Worm (Caenorhabditis elegans): ENCODE data around the gene mtm-9.

The mtm-9 gene

ce11 chrV:3761829-3762228 is 18.5 kb downstream of the mtm-9 start:
- TF ChIP-seq fkh-3 (tag; optimal IDR thresholded peaks at IDR 0.05), result no peak
- TF ChIP-seq let-607 (tag; optimal IDR thresholded peaks at IDR 0.05), result no peak
- TF ChIP-seq tbp1 (GFP tag; optimal IDR thresholded peaks at IDR 0.05), result no peak
- no peak for TF ChIP-seq nfya-1 (tag; optimal IDR thresholded peaks at IDR 0.05; ENCODE audit: borderline replicate concordance, insufficient read depth)
- TF ChIP-seq Y56A3A.18 (GFP tag; IDR thresholded peaks at IDR 0.05), result no peak
- TF ChIP-seq nhr-27 (tag; optimal IDR thresholded peaks at IDR 0.05), result no peak
- TF ChIP-seq attf-3 (GFP tag; conservative IDR thresholded peaks at IDR 0.05), result no peak
- TF ChIP-seq Y95B8A.8 (GFP tag; IDR thresholded peaks at IDR 0.05), result no peak

- no peak for TF ChIP-seq Y56A3A.18 (GFP tag; IDR thresholded peaks at IDR 0.05)
- no peak for TF ChIP-seq snpc-4 (GFP tag; optimal IDR thresholded peaks at IDR 0.05)
- TF ChIP-seq snpc-4 (tag; optimal IDR thresholded peaks at IDR 0.05), result no peak
- TF ChIP-seq F33H1.4 (GFP tag; IDR thresholded peaks at IDR 0.05), result no peak
- no peak for TF ChIP-seq B0336.3 (GFP tag; IDR thresholded peaks at IDR 0.05)
- TF ChIP-seq zfh-2 (GFP tag; conservative IDR thresholded peaks at IDR 0.05), result no peak
- TF ChIP-seq hrde-1 (tag; optimal IDR thresholded peaks at IDR 0.05; ENCODE audit: borderline replicate concordance), result no peak
- no peak for TF ChIP-seq nhr-120 (GFP tag; IDR thresholded peaks at IDR 0.05)
- TF ChIP-seq ama-1 (optimal IDR thresholded peaks at IDR 0.05), result no peak
- TF ChIP-seq ama-1 (GFP tag; optimal IDR thresholded peaks at IDR 0.05), result no peak
- TF ChIP-seq lin-26 (GFP tag; IDR thresholded peaks at IDR 0.05), result no peak
- no peak for TF ChIP-seq attf-6 (GFP tag; IDR thresholded peaks at IDR 0.05)
- TF ChIP-seq K11D2.4 (GFP tag; IDR thresholded peaks at IDR 0.05), result no peak
- TF ChIP-seq F55B11.4 (tag; optimal IDR thresholded peaks at IDR 0.05; ENCODE audit: borderline replicate concordance, insufficient read depth), result no peak
Measured at ce11 chrV:3766904-3767303, 23.5 kb downstream of the mtm-9 start, which contains the start of gene Y39H10A.1. Y39H10A.1 (plus strand) TSS chrV:3767204.

ce11 chrV:3768270-3768669 is 24.9 kb downstream of the mtm-9 start, which contains the start of gene R08E5.4:
R08E5.4 (plus strand) TSS chrV:3768570.
- TF ChIP-seq somi-1 (GFP tag; optimal IDR thresholded peaks at IDR 0.05), result no peak
- no peak for TF ChIP-seq ztf-25 (GFP tag; IDR thresholded peaks at IDR 0.05)
- TF ChIP-seq sptf-2 (GFP tag; optimal IDR thresholded peaks at IDR 0.05), result no peak
- no peak for TF ChIP-seq cebp-1 (GFP tag; IDR thresholded peaks at IDR 0.05)
- no peak for TF ChIP-seq cebp-1 (tag; optimal IDR thresholded peaks at IDR 0.05)
- no peak for TF ChIP-seq ceh-79 (tag; optimal IDR thresholded peaks at IDR 0.05)
- no peak for TF ChIP-seq hrde-1 (tag; optimal IDR thresholded peaks at IDR 0.05; ENCODE audit: borderline replicate concordance)

ce11 chrV:3771437-3772256 is 28.3 kb downstream of the mtm-9 start, which contains the start of the genes R08E5.1 and rips-1:
R08E5.1 (minus strand) TSS chrV:3771518.
rips-1 (plus strand) TSS chrV:3772021.
- TF ChIP-seq cebp-1 (GFP tag; IDR thresholded peaks at IDR 0.05), result no peak
- TF ChIP-seq cebp-1 (tag; optimal IDR thresholded peaks at IDR 0.05), result no peak
- no peak for TF ChIP-seq ceh-91 (GFP tag; IDR thresholded peaks at IDR 0.05)
- no peak for TF ChIP-seq egl-18 (GFP tag; IDR thresholded peaks at IDR 0.05)
- TF ChIP-seq F33H1.4 (GFP tag; IDR thresholded peaks at IDR 0.05), result no peak
- no peak for TF ChIP-seq F10E7.11 (tag; optimal IDR thresholded peaks at IDR 0.05)
- TF ChIP-seq somi-1 (GFP tag; optimal IDR thresholded peaks at IDR 0.05), result no peak
- TF ChIP-seq rec-8 (tag; optimal IDR thresholded peaks at IDR 0.05), result no peak
- no peak for TF ChIP-seq attf-5 (GFP tag; optimal IDR thresholded peaks at IDR 0.05)
- no peak for TF ChIP-seq tbx-9 (tag; optimal IDR thresholded peaks at IDR 0.05; ENCODE audit: borderline replicate concordance)
- TF ChIP-seq B0261.1 (tag; optimal IDR thresholded peaks at IDR 0.05), result no peak
- TF ChIP-seq chd-7 (tag; optimal IDR thresholded peaks at IDR 0.05), result no peak
- TF ChIP-seq snpc-3.4 (tag; optimal IDR thresholded peaks at IDR 0.05), result no peak
- no peak for TF ChIP-seq T26A5.8 (tag; optimal IDR thresholded peaks at IDR 0.05)
- no peak for TF ChIP-seq lag-1 (GFP tag; IDR thresholded peaks at IDR 0.05)
- no peak for TF ChIP-seq lin-26 (GFP tag; IDR thresholded peaks at IDR 0.05)
- TF ChIP-seq ceh-40 (GFP tag; IDR thresholded peaks at IDR 0.05), result no peak
- no peak for TF ChIP-seq lsl-1 (GFP tag; optimal IDR thresholded peaks at IDR 0.05)
- TF ChIP-seq xnd-1 (tag; optimal IDR thresholded peaks at IDR 0.05), result no peak
- TF ChIP-seq bed-2 (GFP tag; IDR thresholded peaks at IDR 0.05), result no peak
- no peak for TF ChIP-seq B0019.2 (GFP tag; conservative IDR thresholded peaks at IDR 0.05)
